Fruit fly (Drosophila melanogaster): ENCODE results near the gene CG5342.

The CG5342 gene

DNA sequence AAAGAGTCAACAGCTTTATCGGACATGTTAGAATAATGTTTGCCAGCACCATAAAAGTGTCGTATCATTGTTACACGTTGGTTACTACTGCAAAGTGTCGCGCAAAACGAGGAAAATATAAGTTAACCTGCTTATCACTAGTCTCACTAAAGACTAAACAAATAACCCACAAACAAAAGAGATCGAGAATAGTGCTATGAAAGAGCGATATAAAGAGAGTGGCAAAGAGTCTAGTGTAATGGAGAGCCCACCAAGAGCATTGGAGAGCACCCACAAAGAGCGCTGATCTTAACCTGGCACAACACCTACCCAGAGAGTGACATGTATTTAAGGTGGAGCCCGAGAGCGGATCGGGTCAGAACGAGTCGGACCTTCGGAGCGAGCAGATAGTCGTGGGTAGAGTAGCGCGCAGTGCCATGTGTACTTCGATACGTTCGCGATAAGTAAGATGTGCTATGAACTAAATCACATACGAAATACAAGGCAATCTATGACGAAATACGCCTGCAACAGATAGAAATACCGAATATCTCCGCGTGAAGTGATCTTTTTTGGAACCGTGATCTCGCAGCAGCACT, 9.7 kb upstream of the CG5342 start, which contains the start of gene Mrp4:
Mrp4 (plus strand) TSS at position 378 of the 578 bp plus-strand sequence.
- TF ChIP-seq CG34422 (GFP tag; IDR thresholded peaks at IDR 0.05) (peak; percentile 76; the same call in 2 of the 3 replicates), insv (GFP tag; optimal IDR thresholded peaks at IDR 0.05) (peak in 1 of 2 experiments; percentile 6), schlank (tag; optimal IDR thresholded peaks at IDR 0.05) (peak; percentile 28), slp2 (GFP tag; optimal IDR thresholded peaks at IDR 0.05) (no peak), Ets97D (GFP tag; optimal IDR thresholded peaks at IDR 0.05) (peak; percentile 2), CG4854 (GFP tag; optimal IDR thresholded peaks at IDR 0.05) (no peak), Adf1 (GFP tag; IDR thresholded peaks at IDR 0.05) (peak; percentile 21; the same call in 1 of the 2 replicates), B-H2 (GFP tag; optimal IDR thresholded peaks at IDR 0.05) (peak; percentile 52), repo (GFP tag; optimal IDR thresholded peaks at IDR 0.05) (no peak), CG10147 (GFP tag; optimal IDR thresholded peaks at IDR 0.05) (no peak), pho (GFP tag; optimal IDR thresholded peaks at IDR 0.05) (no peak), Dref (GFP tag; IDR thresholded peaks at IDR 0.05) (peak; percentile 31; the same call in 1 of the 2 replicates), Fer1 (GFP tag; optimal IDR thresholded peaks at IDR 0.05) (peak; percentile 58), CG34376 (GFP tag; optimal IDR thresholded peaks at IDR 0.05) (peak; percentile 86), CG18599 (GFP tag; optimal IDR thresholded peaks at IDR 0.05) (peak; percentile 54), Sin3A (optimal IDR thresholded peaks at IDR 0.05) (no peak), eyg (GFP tag; optimal IDR thresholded peaks at IDR 0.05) (no peak), CG5180 (GFP tag; optimal IDR thresholded peaks at IDR 0.05) (peak; percentile 41), salm (tag; optimal IDR thresholded peaks at IDR 0.05) (peak; percentile 71), NC2α (GFP tag; optimal IDR thresholded peaks at IDR 0.05) (peak; percentile 57), dmrt11E (tag; optimal IDR thresholded peaks at IDR 0.05) (no peak), CG17385 (GFP tag; optimal IDR thresholded peaks at IDR 0.05) (peak; percentile 81), sc (optimal IDR thresholded peaks at IDR 0.05) (no peak), sc (GFP tag; optimal IDR thresholded peaks at IDR 0.05) (peak; percentile 31), Camta (GFP tag; optimal IDR thresholded peaks at IDR 0.05) (no peak), CoRest (tag; optimal IDR thresholded peaks at IDR 0.05) (no peak), CG4404 (GFP tag; IDR thresholded peaks at IDR 0.05) (no peak), gsb (GFP tag; IDR thresholded peaks at IDR 0.05) (no peak; the same call in 1 of the 2 replicates), ewg (GFP tag; optimal IDR thresholded peaks at IDR 0.05) (no peak), vnd (GFP tag; IDR thresholded peaks at IDR 0.05; ENCODE audit: partially characterized antibody) (no peak), fu2 (GFP tag; optimal IDR thresholded peaks at IDR 0.05) (no peak), pfk (GFP tag; optimal IDR thresholded peaks at IDR 0.05) (peak; percentile 60), CG3281 (GFP tag; optimal IDR thresholded peaks at IDR 0.05) (peak; percentile 37), gem (tag; optimal IDR thresholded peaks at IDR 0.05) (no peak), CG32767 (GFP tag; IDR thresholded peaks at IDR 0.05) (no peak), CG15696 (tag; optimal IDR thresholded peaks at IDR 0.05) (no peak), grn (GFP tag; optimal IDR thresholded peaks at IDR 0.05) (peak; percentile 96), vfl (GFP tag; optimal IDR thresholded peaks at IDR 0.05) (no peak), dimm (GFP tag; IDR thresholded peaks at IDR 0.05) (no peak), HLH3B (GFP tag; IDR thresholded peaks at IDR 0.05) (peak; percentile 54; the same call in 1 of the 2 replicates), CG13296 (GFP tag; optimal IDR thresholded peaks at IDR 0.05) (peak; percentile 80), CG3847 (GFP tag; IDR thresholded peaks at IDR 0.05) (0 out of 2 replicates have a peak, but pooled peaks have one; percentile 20), hb (GFP tag; IDR thresholded peaks at IDR 0.05; ENCODE audit: partially characterized antibody) (no peak), rib (GFP tag; IDR thresholded peaks at IDR 0.05) (peak; percentile 65; the same call in 1 of the 2 replicates), Poxn (GFP tag; IDR thresholded peaks at IDR 0.05) (no peak), CG12219 (GFP tag; optimal IDR thresholded peaks at IDR 0.05) (peak; percentile 64), Side (GFP tag; optimal IDR thresholded peaks at IDR 0.05) (peak; percentile 46), sima (GFP tag; optimal IDR thresholded peaks at IDR 0.05) (no peak), vvl (GFP tag; IDR thresholded peaks at IDR 0.05) (peak; percentile 71), psq (GFP tag; optimal IDR thresholded peaks at IDR 0.05) (no peak), Fer3 (tag; optimal IDR thresholded peaks at IDR 0.05) (peak; percentile 14)

Measured in whole organism, embryonic.